Worm (Caenorhabditis elegans): ENCODE data around the gene Y38H6C.18.

ce11 chrV:20536208-20536607, 10.7 kb downstream of the Y38H6C.18 start, which contains the start of gene Y38H6C.15:
- TF ChIP-seq F44E2.7 (GFP tag; IDR thresholded peaks at IDR 0.05): no peak
- no peak for TF ChIP-seq ZK546.5 (tag; optimal IDR thresholded peaks at IDR 0.05)
- TF ChIP-seq ceh-82 (tag; optimal IDR thresholded peaks at IDR 0.05): no peak
- no peak for TF ChIP-seq mxl-2 (GFP tag; conservative IDR thresholded peaks at IDR 0.05)
- TF ChIP-seq lin-15B (tag; optimal IDR thresholded peaks at IDR 0.05): no peak
- no peak for TF ChIP-seq snpc-4 (tag; optimal IDR thresholded peaks at IDR 0.05)
